Worm (Caenorhabditis elegans) whole organism, young adult: ENCODE results near the gene F14D12.1.

Experiments used
- B0261.1 ChIP-seq: sonication (generic microtip); optimal IDR thresholded peaks from 2 replicates; lab custom pipeline; 2016; ENCODE audit warnings: mild to moderate bottlenecking, missing genetic modification characterization, moderate library complexity, missing compliant biosample characterization
- B0336.3 ChIP-seq: fragments of 200-800 bp; sonication (Bioruptor generic); IDR thresholded peaks from 2 replicates; pipeline ENCODE4 v1.3.6; 2022; ENCODE audit warnings: missing genetic modification characterization, missing compliant biosample characterization
- F39B2.1 ChIP-seq: fragments of 200-800 bp; sonication (Bioruptor generic); IDR thresholded peaks from 2 replicates; pipeline ENCODE4 v1.3.6; 2022; ENCODE audit warnings: missing genetic modification reagents, missing genetic modification characterization, missing compliant biosample characterization
- F57C9.4 ChIP-seq: sonication (generic microtip); optimal IDR thresholded peaks from 2 replicates; lab custom pipeline; 2017; ENCODE audit warnings: mild to moderate bottlenecking, missing genetic modification characterization, missing compliant biosample characterization
- K12H6.12 ChIP-seq: fragments of 200-800 bp; sonication (Bioruptor generic); optimal IDR thresholded peaks from 2 replicates; lab custom pipeline; 2018; ENCODE audit warnings: mild to moderate bottlenecking, missing genetic modification characterization, missing compliant biosample characterization
- T07F8.4 ChIP-seq: sonication (generic microtip); optimal IDR thresholded peaks from 2 replicates; lab custom pipeline; 2016; ENCODE audit warnings: mild to moderate bottlenecking, missing genetic modification characterization, moderate library complexity, missing compliant biosample characterization
- Y53G8AR.9 ChIP-seq: fragments of 200-800 bp; sonication (Bioruptor generic); conservative IDR thresholded peaks from 2 replicates; pipeline ENCODE4 v1.3.6; 2022; ENCODE audit warnings: missing genetic modification reagents, missing genetic modification characterization, missing compliant biosample characterization
- Y67H2A.10 ChIP-seq: fragments of 200-800 bp; sonication (Bioruptor generic); conservative IDR thresholded peaks from 2 replicates; pipeline ENCODE4 v1.3.6; 2022; ENCODE audit warnings: missing genetic modification reagents, missing genetic modification characterization, missing compliant biosample characterization
- ama-1 ChIP-seq, 3 experiments: fragments of 150-350 bp in 1 of 3; sonication (generic microtip) in 2 of 3; optimal IDR thresholded peaks; 2 replicates each; lab custom pipeline; 2014 to 2018; ENCODE audit warnings: missing biosample characterization in 2 of 3, missing genetic modification characterization in 2 of 3, missing genetic modification reagents in 2 of 3
- aptf-2 ChIP-seq: fragments of 200-800 bp; sonication (Bioruptor generic); conservative IDR thresholded peaks from 2 replicates; pipeline ENCODE4 v1.3.6; 2022; ENCODE audit warnings: missing genetic modification reagents, missing genetic modification characterization, missing compliant biosample characterization
- atf-7 ChIP-seq: sonication (generic microtip); optimal IDR thresholded peaks from 2 replicates; lab custom pipeline; 2017; ENCODE audit warnings: mild to moderate bottlenecking, missing genetic modification characterization, missing compliant biosample characterization
- athp-1 ChIP-seq: sonication (generic microtip); optimal IDR thresholded peaks from 2 replicates; lab custom pipeline; 2017; ENCODE audit warnings: mild to moderate bottlenecking, missing genetic modification characterization, missing compliant biosample characterization
- bed-1 ChIP-seq: fragments of 200-800 bp; sonication (Bioruptor generic); IDR thresholded peaks from 2 replicates; pipeline ENCODE4 v1.3.6; 2022; ENCODE audit warnings: missing genetic modification reagents, missing genetic modification characterization, missing compliant biosample characterization
- bed-2 ChIP-seq: fragments of 200-800 bp; sonication (Bioruptor generic); IDR thresholded peaks from 2 replicates; pipeline ENCODE4 v1.3.6; 2022; ENCODE audit warnings: missing genetic modification reagents, missing genetic modification characterization, missing compliant biosample characterization
- cebp-1 ChIP-seq, 2 experiments: fragments of 200-800 bp in 1 of 2; sonication (Bioruptor generic) in 1 of 2; sonication (generic microtip) in 1 of 2; IDR thresholded peaks in 1 of 2; optimal IDR thresholded peaks in 1 of 2; 2 replicates each; pipeline versions ENCODE4 v1.3.6 to Lab custom; 2017 to 2022; ENCODE audit warnings: missing compliant biosample characterization in 2 of 2, missing genetic modification characterization in 2 of 2, mild to moderate bottlenecking in 1 of 2, missing genetic modification reagents in 1 of 2, moderate library complexity in 1 of 2
- ceh-27 ChIP-seq: fragments of 200-800 bp; sonication (Bioruptor generic); optimal IDR thresholded peaks from 2 replicates; lab custom pipeline; 2018; ENCODE audit warnings: mild to moderate bottlenecking, missing genetic modification characterization, moderate library complexity, missing compliant biosample characterization
- ceh-40 ChIP-seq: fragments of 200-800 bp; sonication (Bioruptor generic); IDR thresholded peaks from 2 replicates; pipeline ENCODE4 v1.3.6; 2022; ENCODE audit warnings: missing genetic modification characterization, missing compliant biosample characterization
- dpl-1 ChIP-seq: fragments of 150-350 bp; optimal IDR thresholded peaks from 2 replicates; lab custom pipeline; 2014; ENCODE audit warnings: missing biosample characterization, missing genetic modification reagents, missing genetic modification characterization
- egl-44 ChIP-seq: fragments of 200-800 bp; sonication (Bioruptor generic); IDR thresholded peaks from 2 replicates; pipeline ENCODE4 v1.3.6; 2022; ENCODE audit warnings: missing genetic modification reagents, missing genetic modification characterization, missing compliant biosample characterization
- ekl-4 ChIP-seq: fragments of 200-800 bp; sonication (Bioruptor generic); IDR thresholded peaks from 2 replicates; pipeline ENCODE4 v1.3.6; 2022; ENCODE audit warnings: missing genetic modification reagents, missing genetic modification characterization, missing compliant biosample characterization
- hsf-1 ChIP-seq: fragments of 200-800 bp; sonication (Bioruptor generic); IDR thresholded peaks from 2 replicates; pipeline ENCODE4 v1.3.6; 2022; ENCODE audit warnings: missing genetic modification reagents, missing genetic modification characterization, missing compliant biosample characterization
- lin-40 ChIP-seq: sonication (generic microtip); optimal IDR thresholded peaks from 2 replicates; lab custom pipeline; 2016; ENCODE audit warnings: missing genetic modification characterization, mild to moderate bottlenecking, missing compliant biosample characterization, missing genotype, missing genetic modification reagents
- lsl-1 ChIP-seq: fragments of 200-800 bp; sonication (Bioruptor generic); optimal IDR thresholded peaks from 2 replicates; lab custom pipeline; 2018; ENCODE audit warnings: mild to moderate bottlenecking, missing genetic modification characterization, moderate library complexity, missing compliant biosample characterization
- madf-10 ChIP-seq: sonication (generic microtip); optimal IDR thresholded peaks from 2 replicates; lab custom pipeline; 2016; ENCODE audit warnings: mild to moderate bottlenecking, missing genetic modification characterization, missing compliant biosample characterization
- madf-3 ChIP-seq: fragments of 200-800 bp; sonication (Bioruptor generic); IDR thresholded peaks from 2 replicates; pipeline ENCODE4 v1.3.6; 2022; ENCODE audit warnings: missing genetic modification reagents, missing genetic modification characterization, missing compliant biosample characterization
- mxl-1 ChIP-seq: sonication (generic microtip); optimal IDR thresholded peaks from 2 replicates; lab custom pipeline; 2016; ENCODE audit warnings: missing genetic modification characterization, missing compliant biosample characterization
- nhr-27 ChIP-seq: fragments of 200-800 bp; sonication (Bioruptor generic); optimal IDR thresholded peaks from 2 replicates; lab custom pipeline; 2018; ENCODE audit warnings: mild to moderate bottlenecking, missing genetic modification characterization, moderate library complexity, missing compliant biosample characterization
- nhr-80 ChIP-seq: sonication (generic microtip); optimal IDR thresholded peaks from 2 replicates; lab custom pipeline; 2016; ENCODE audit warnings: missing genetic modification characterization, missing compliant biosample characterization
- snpc-3.4 ChIP-seq: sonication (generic microtip); optimal IDR thresholded peaks from 2 replicates; lab custom pipeline; 2017; ENCODE audit warnings: missing genetic modification characterization, mild to moderate bottlenecking, missing compliant biosample characterization, antibody characterized with exemption, moderate library complexity, missing genotype, missing genetic modification reagents
- somi-1 ChIP-seq: fragments of 200-800 bp; sonication (Bioruptor generic); optimal IDR thresholded peaks from 2 replicates; lab custom pipeline; 2018; ENCODE audit warnings: mild to moderate bottlenecking, missing genetic modification characterization, missing compliant biosample characterization
- tlf-1 ChIP-seq: fragments of 200-800 bp; sonication (Bioruptor generic); optimal IDR thresholded peaks from 2 replicates; lab custom pipeline; 2018; ENCODE audit warnings: mild to moderate bottlenecking, missing genetic modification characterization, missing compliant biosample characterization
- unc-130 ChIP-seq: sonication (generic microtip); optimal IDR thresholded peaks from 2 replicates; lab custom pipeline; 2016; ENCODE audit warnings: missing genetic modification reagents, missing genetic modification characterization, missing compliant biosample characterization
- unc-62 ChIP-seq: fragments of 150-350 bp; optimal IDR thresholded peaks from 2 replicates; lab custom pipeline; 2014; ENCODE audit warnings: missing biosample characterization, missing genetic modification reagents, missing genetic modification characterization
- zfh-2 ChIP-seq: fragments of 200-800 bp; sonication (Bioruptor generic); conservative IDR thresholded peaks from 2 replicates; pipeline ENCODE4 v1.3.6; 2022; ENCODE audit warnings: missing genetic modification reagents, missing genetic modification characterization, missing compliant biosample characterization
- ztf-18 ChIP-seq: sonication (generic microtip); optimal IDR thresholded peaks from 2 replicates; lab custom pipeline; 2016; ENCODE audit warnings: missing genotype, mild to moderate bottlenecking, missing genetic modification characterization, missing compliant biosample characterization
- ztf-22 ChIP-seq: fragments of 200-800 bp; sonication (Bioruptor generic); optimal IDR thresholded peaks from 2 replicates; lab custom pipeline; 2018; ENCODE audit warnings: mild to moderate bottlenecking, missing genetic modification characterization, moderate library complexity, missing compliant biosample characterization
- ztf-26 ChIP-seq: sonication (generic microtip); optimal IDR thresholded peaks from 2 replicates; lab custom pipeline; 2017; ENCODE audit warnings: missing genetic modification characterization, missing compliant biosample characterization
- ztf-28 ChIP-seq: fragments of 200-800 bp; sonication (Bioruptor generic); IDR thresholded peaks from 2 replicates; pipeline ENCODE4 v1.3.6; 2022; ENCODE audit warnings: missing genetic modification reagents, missing genetic modification characterization, missing compliant biosample characterization

F14D12.1 gene

ce11 chrX:5641315-5641714 lies 37.7 kb downstream of the F14D12.1 start, which contains the start of gene T22B7.4:
TSS of gene T22B7.4 (minus strand) at chrX:5641415.
- TF ChIP-seq B0261.1 (tag; lab: Kevin White, UChicago) = no peak
- TF ChIP-seq ztf-28 (GFP tag; lab: Robert Waterston, UW) = no peak
- no peak for TF ChIP-seq dpl-1 (GFP tag; lab: Kevin White, UChicago)
- TF ChIP-seq ceh-27 (GFP tag; lab: Kevin White, UChicago) = no peak
- TF ChIP-seq lsl-1 (GFP tag; lab: Kevin White, UChicago) = no peak
- no peak for TF ChIP-seq ekl-4
- no peak for TF ChIP-seq F57C9.4 (tag; lab: Kevin White, UChicago)
- no peak for TF ChIP-seq ceh-40
- no peak for TF ChIP-seq lin-40 (tag; lab: Kevin White, UChicago)
- TF ChIP-seq madf-3 (GFP tag; lab: Robert Waterston, UW) = no peak
- TF ChIP-seq atf-7 (tag; lab: Kevin White, UChicago) = no peak
- no peak for TF ChIP-seq snpc-3.4 (tag; lab: Kevin White, UChicago)
- TF ChIP-seq nhr-80 (tag; lab: Kevin White, UChicago) = no peak
- TF ChIP-seq madf-10 (tag; lab: Kevin White, UChicago) = no peak
- no peak for TF ChIP-seq ztf-26 (tag; lab: Kevin White, UChicago)

DNA sequence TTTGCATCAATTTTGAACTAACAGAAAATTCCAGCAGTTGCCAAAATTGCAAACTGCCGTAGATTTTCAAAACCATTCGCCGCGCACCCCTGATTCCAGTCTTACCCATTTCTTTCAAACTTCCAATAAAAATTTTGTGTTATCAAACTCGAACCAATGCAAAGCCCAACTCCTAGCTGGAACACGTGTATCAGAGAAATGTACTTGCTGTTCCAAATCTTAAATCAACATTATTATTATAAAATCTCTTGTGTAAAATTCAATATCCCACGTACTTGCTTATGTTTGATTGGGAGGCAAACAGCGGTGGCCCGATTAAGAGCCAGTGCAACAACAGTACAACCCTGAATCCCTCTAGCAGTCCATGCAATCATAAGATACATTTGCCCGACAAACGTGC lies 40.5 kb downstream of the F14D12.1 start:
- TF ChIP-seq F39B2.1 (GFP tag; lab: Robert Waterston, UW) = no peak
- no peak for TF ChIP-seq ztf-18 (tag; lab: Kevin White, UChicago)
- no peak for TF ChIP-seq unc-130 (GFP tag; lab: Kevin White, UChicago)
- TF ChIP-seq lin-40 (tag; lab: Kevin White, UChicago) = no peak
- TF ChIP-seq hsf-1 (GFP tag; lab: Robert Waterston, UW) = no peak
- TF ChIP-seq somi-1 = no peak
- no peak for TF ChIP-seq nhr-27 (tag; lab: Kevin White, UChicago)
- TF ChIP-seq Y53G8AR.9 (GFP tag; lab: Robert Waterston, UW) = no peak
- TF ChIP-seq zfh-2 = no peak
- TF ChIP-seq B0336.3 = no peak
- TF ChIP-seq athp-1 (tag; lab: Kevin White, UChicago) = no peak

DNA sequence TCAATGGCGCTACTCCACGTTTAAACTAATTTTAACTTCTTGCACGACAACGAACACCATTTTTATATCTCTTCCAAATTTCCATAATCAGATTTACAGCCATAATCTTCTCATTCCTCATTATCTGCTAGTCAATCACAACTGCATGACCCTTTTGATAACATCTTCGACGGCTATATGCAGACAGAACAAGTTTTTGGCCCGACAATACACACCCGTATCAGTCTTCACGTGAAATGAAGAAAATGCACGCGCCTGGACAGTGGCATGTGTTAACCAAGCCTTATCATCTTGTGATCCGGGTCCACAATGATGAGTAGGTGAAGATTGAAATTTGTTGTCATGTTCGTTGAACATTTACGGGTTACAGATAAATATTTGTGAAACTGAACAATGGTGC lies 42.0 kb downstream of the F14D12.1 start:
- TF ChIP-seq unc-62 (GFP tag; lab: Kevin White, UChicago) (no peak), T07F8.4 (tag; lab: Kevin White, UChicago) (no peak), dpl-1 (GFP tag; lab: Kevin White, UChicago) (no peak), tlf-1 (GFP tag; lab: Kevin White, UChicago) (no peak), cebp-1 (GFP tag; IDR thresholded peaks at IDR 0.05; lab: Robert Waterston, UW) (no peak), cebp-1 (tag; optimal IDR thresholded peaks at IDR 0.05; lab: Kevin White, UChicago) (no peak), egl-44 (GFP tag; lab: Robert Waterston, UW) (no peak), Y67H2A.10 (no peak), K12H6.12 (tag; lab: Kevin White, UChicago) (no peak), ama-1 (optimal IDR thresholded peaks at IDR 0.05; lab: Kevin White, UChicago) (no peak), ama-1 (GFP tag; optimal IDR thresholded peaks at IDR 0.05; lab: Kevin White, UChicago) (no peak), mxl-1 (no peak), ztf-22 (GFP tag; lab: Kevin White, UChicago) (no peak), bed-2 (GFP tag; lab: Robert Waterston, UW) (no peak), ceh-27 (GFP tag; lab: Kevin White, UChicago) (no peak), bed-1 (no peak), madf-3 (GFP tag; lab: Robert Waterston, UW) (no peak), aptf-2 (GFP tag; lab: Robert Waterston, UW) (no peak)
